Fruit fly (Drosophila melanogaster): Measurements from ENCODE around the gene Srp19.

The Srp19 gene

dm6 chr3L:7361095-7361522 lies 13.3 kb upstream of the Srp19 start:
- peak; percentile 6 for TF ChIP-seq noc (tag; optimal IDR thresholded peaks at IDR 0.05)

- no peak for TF ChIP-seq noc (tag; optimal IDR thresholded peaks at IDR 0.05)
Measured at dm6 chr3L:7360324-7360852, 12.6 kb upstream of the Srp19 start, which contains the start of gene Sec63. Sec63 (plus strand) TSS chr3L:7360561.

- TF ChIP-seq noc (tag; optimal IDR thresholded peaks at IDR 0.05), result no peak
Measured at dm6 chr3L:7359827-7360323, 12.0 kb upstream of the Srp19 start, which contains the start of gene pst. pst (minus strand) TSS chr3L:7360263.

dm6 chr3L:7356386-7357117 lies 8.7 kb upstream of the Srp19 start, which contains the start of gene CTCF:
CTCF (minus strand) TSS chr3L:7356713.
- peak; percentile 10 for TF ChIP-seq noc (tag; optimal IDR thresholded peaks at IDR 0.05)

- peak; percentile 45 for TF ChIP-seq noc (tag; optimal IDR thresholded peaks at IDR 0.05)
Measured at dm6 chr3L:7349311-7349710, 1.5 kb upstream of the Srp19 start.

- no peak for TF ChIP-seq noc (tag; optimal IDR thresholded peaks at IDR 0.05)
Measured at dm6 chr3L:7346951-7347350, 883 bp downstream of the Srp19 start, which contains the start of gene CG14834. CG14834 (minus strand) TSS chr3L:7347123.

dm6 chr3L:7344965-7345427 lies 2.8 kb downstream of the Srp19 start, which contains the start of gene Cln7:
Cln7 (minus strand) TSS chr3L:7345183.
- peak; percentile 64 for TF ChIP-seq noc (tag; optimal IDR thresholded peaks at IDR 0.05)

dm6 chr3L:7344001-7344400 lies 3.8 kb downstream of the Srp19 start:
- no peak for TF ChIP-seq noc (tag; optimal IDR thresholded peaks at IDR 0.05)

- no peak for TF ChIP-seq noc (tag; optimal IDR thresholded peaks at IDR 0.05)
Measured at dm6 chr3L:7339216-7339742, 8.6 kb downstream of the Srp19 start, which contains the start of the genes lark and eco. lark (plus strand) TSS chr3L:7339266. eco (minus strand) TSS chr3L:7339340.

- TF ChIP-seq noc (tag; optimal IDR thresholded peaks at IDR 0.05), result no peak
Measured at dm6 chr3L:7338786-7339185, 9.0 kb downstream of the Srp19 start.

dm6 chr3L:7334990-7335389 lies 12.8 kb downstream of the Srp19 start, which contains the start of the genes wrm1 and wrm2:
wrm1 (minus strand) TSS chr3L:7335226.
wrm2 (minus strand) TSS chr3L:7335226.
- TF ChIP-seq noc (tag; optimal IDR thresholded peaks at IDR 0.05), result no peak

dm6 chr3L:7328567-7329253 lies 19.1 kb downstream of the Srp19 start, which contains the start of the genes mrva, CG42307 and mus312:
mrva (minus strand) TSS chr3L:7328842.
CG42307 (plus strand) TSS chr3L:7329132.
mus312 (plus strand) TSS chr3L:7329132.
- TF ChIP-seq noc (tag; optimal IDR thresholded peaks at IDR 0.05), result no peak

dm6 chr3L:7326676-7327075 lies 21.2 kb downstream of the Srp19 start:
- no peak for TF ChIP-seq noc (tag; optimal IDR thresholded peaks at IDR 0.05)

- TF ChIP-seq noc (tag; optimal IDR thresholded peaks at IDR 0.05), result peak; percentile 42
Measured at dm6 chr3L:7323348-7323747, 24.5 kb downstream of the Srp19 start, which contains the start of the genes RhoGEF4 and Rint1. RhoGEF4 (minus strand) TSS chr3L:7323411. Rint1 (plus strand) TSS chr3L:7323619.

dm6 chr3L:7319768-7320167 lies 28.1 kb downstream of the Srp19 start, which contains the start of gene CG8607:
CG8607 (plus strand) TSS chr3L:7320068.
- no peak for TF ChIP-seq noc (tag; optimal IDR thresholded peaks at IDR 0.05)
